Fruit fly (Drosophila melanogaster): Measurements from ENCODE around the gene Uba5.

DNA sequence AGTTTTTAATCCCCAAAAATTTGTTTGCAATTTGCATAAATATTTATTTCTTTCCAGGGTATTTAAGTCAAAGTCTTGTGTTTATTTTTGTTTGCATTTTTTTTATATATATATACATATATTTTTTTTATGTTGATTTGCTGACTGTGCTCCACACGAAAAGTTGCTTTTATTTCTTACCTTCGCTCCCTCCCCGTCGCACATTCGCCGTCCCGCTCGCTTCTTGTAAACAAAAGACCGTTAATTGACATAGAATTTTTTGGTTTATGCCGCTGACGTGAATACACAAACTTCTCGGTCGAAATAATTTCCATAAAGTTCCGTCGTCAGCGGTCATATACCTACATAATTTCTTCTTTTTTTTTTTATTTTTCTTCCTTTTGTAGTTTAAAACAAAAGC lies 29.6 kb downstream of the Uba5 start:
- TF ChIP-seq psq (optimal IDR thresholded peaks at IDR 0.05) (no peak), CG8478 (optimal IDR thresholded peaks at IDR 0.05) (no peak), pan (optimal IDR thresholded peaks at IDR 0.05) (no peak), Dll (optimal IDR thresholded peaks at IDR 0.05) (no peak), usp (GFP tag; optimal IDR thresholded peaks at IDR 0.05) (no peak)

Data from whole organism.